Worm (Caenorhabditis elegans): ENCODE data around the gene gst-33.

ce11 chrV:3445090-3445832, 23.1 kb downstream of the gst-33 start:
- TF ChIP-seq nhr-77 (tag; optimal IDR thresholded peaks at IDR 0.05) (no peak), ceh-82 (tag; optimal IDR thresholded peaks at IDR 0.05) (no peak), pha-4 (tag; optimal IDR thresholded peaks at IDR 0.05) (peak; percentile 10), R02D3.7 (tag; optimal IDR thresholded peaks at IDR 0.05) (no peak), jun-1 (tag; optimal IDR thresholded peaks at IDR 0.05) (no peak), ztf-4 (tag; optimal IDR thresholded peaks at IDR 0.05) (no peak), skn-1 (tag; optimal IDR thresholded peaks at IDR 0.05) (no peak), nhr-76 (tag; optimal IDR thresholded peaks at IDR 0.05) (no peak), elt-2 (tag; optimal IDR thresholded peaks at IDR 0.05) (no peak), egl-27 (tag; optimal IDR thresholded peaks at IDR 0.05) (no peak), nhr-237 (tag; optimal IDR thresholded peaks at IDR 0.05) (no peak)
